Worm (Caenorhabditis elegans): ENCODE data around the gene C35D6.3.

ce11 chrIV:16336721-16337120 is 9.9 kb upstream of the C35D6.3 start, which contains the start of gene C35D6.13:
- TF ChIP-seq hnd-1 (tag; optimal IDR thresholded peaks at IDR 0.05) = no peak
- TF ChIP-seq ama-1 (optimal IDR thresholded peaks at IDR 0.05) = no peak
- TF ChIP-seq F13C5.2 (tag; optimal IDR thresholded peaks at IDR 0.05) = no peak
